Worm (Caenorhabditis elegans) whole organism, L4 larva: ENCODE measurements around the gene K08E4.3.

Experiments used
- aly-2 ChIP-seq: sonication (generic microtip); optimal IDR thresholded peaks from 2 replicates; lab custom pipeline; 2018; ENCODE audit warnings: missing biosample characterization, missing genetic modification characterization
- ceh-28 ChIP-seq: fragments of 150-350 bp; optimal IDR thresholded peaks from 2 replicates; lab custom pipeline; 2014; ENCODE audit warnings: missing biosample characterization, missing genetic modification reagents, missing genetic modification characterization
- ces-1 ChIP-seq: fragments of 150-350 bp; sonication (generic microtip); optimal IDR thresholded peaks from 4 replicates; lab custom pipeline; 2014; ENCODE audit warnings: missing biosample characterization, missing genetic modification reagents, missing genetic modification characterization
- ctbp-1 ChIP-seq: fragments of 200-800 bp; sonication (Bioruptor generic); IDR thresholded peaks from 2 replicates; pipeline ENCODE4 v1.3.6; 2022; ENCODE audit warnings: missing genetic modification reagents, missing genetic modification characterization, missing compliant biosample characterization
- daf-19 ChIP-seq: fragments of 200-800 bp; sonication (Bioruptor generic); conservative IDR thresholded peaks from 2 replicates; pipeline ENCODE4 v1.3.6; 2022; ENCODE audit warnings: missing genetic modification characterization, missing compliant biosample characterization
- set-16 ChIP-seq: fragments of 200-800 bp; sonication (Bioruptor generic); IDR thresholded peaks from 2 replicates; pipeline ENCODE4 v1.3.6; 2022; ENCODE audit warnings: missing genetic modification reagents, missing genetic modification characterization, missing compliant biosample characterization
- zag-1 ChIP-seq: fragments of 150-350 bp; optimal IDR thresholded peaks from 2 replicates; lab custom pipeline; 2014; ENCODE audit warnings: missing biosample characterization, missing genetic modification characterization

- TF ChIP-seq zag-1 (tag; lab: Kevin White, UChicago) (no peak), aly-2 (tag; lab: Kevin White, UChicago) (no peak), set-16 (GFP tag; lab: Robert Waterston, UW) (peak; percentile 85), ces-1 (GFP tag; lab: Kevin White, UChicago) (no peak), ceh-28 (no peak), daf-19 (GFP tag; lab: Robert Waterston, UW) (no peak), ctbp-1 (GFP tag; lab: Robert Waterston, UW) (no peak; the same call in 1 of the 2 replicates)
Observed at ce11 chrIV:12010377-12010776, 47.2 kb upstream of the K08E4.3 start.
